Fruit fly (Drosophila melanogaster): ENCODE measurements around the gene Raf.

- TF ChIP-seq usp (GFP tag; optimal IDR thresholded peaks at IDR 0.05): no peak
- TF ChIP-seq pan (optimal IDR thresholded peaks at IDR 0.05): no peak
- TF ChIP-seq psq (optimal IDR thresholded peaks at IDR 0.05): no peak
- no peak for TF ChIP-seq CG8478 (optimal IDR thresholded peaks at IDR 0.05)
- no peak for TF ChIP-seq EcR (GFP tag; optimal IDR thresholded peaks at IDR 0.05)
Observed at dm6 chrX:2306760-2307159, 11.5 kb downstream of the Raf start.
